Fruit fly (Drosophila melanogaster): ENCODE measurements around the gene CG15864.

Gene CG15864

dm6 chr3R:8251532-8251931 is 3.3 kb downstream of the CG15864 start:
- TF ChIP-seq CG15269 (tag; optimal IDR thresholded peaks at IDR 0.05) (no peak), H2.0 (GFP tag; IDR thresholded peaks at IDR 0.05) (no peak), HLHmδ (GFP tag; optimal IDR thresholded peaks at IDR 0.05) (peak; percentile 77), Blimp-1 (GFP tag; optimal IDR thresholded peaks at IDR 0.05) (peak; percentile 99), Trl (optimal IDR thresholded peaks at IDR 0.05) (peak in 1 of 2 experiments; percentile 16), Trl (GFP tag; optimal IDR thresholded peaks at IDR 0.05) (no peak), CG3838 (GFP tag; optimal IDR thresholded peaks at IDR 0.05) (no peak), pfk (GFP tag; optimal IDR thresholded peaks at IDR 0.05) (no peak), cwo (GFP tag; optimal IDR thresholded peaks at IDR 0.05) (no peak), CG33557 (GFP tag; optimal IDR thresholded peaks at IDR 0.05) (peak; percentile 64), tll (GFP tag; optimal IDR thresholded peaks at IDR 0.05) (peak in 1 of 2 experiments; percentile 83), en (GFP tag; optimal IDR thresholded peaks at IDR 0.05) (no peak), CG8765 (GFP tag; IDR thresholded peaks at IDR 0.05) (no peak), Max (GFP tag; optimal IDR thresholded peaks at IDR 0.05) (no peak), Spps (tag; optimal IDR thresholded peaks at IDR 0.05) (no peak), sc (optimal IDR thresholded peaks at IDR 0.05) (no peak), sc (GFP tag; optimal IDR thresholded peaks at IDR 0.05) (no peak), Ssrp (tag; optimal IDR thresholded peaks at IDR 0.05) (no peak), CG4730 (GFP tag; IDR thresholded peaks at IDR 0.05) (no peak), CG15479 (GFP tag; optimal IDR thresholded peaks at IDR 0.05) (peak; percentile 95), grn (GFP tag; optimal IDR thresholded peaks at IDR 0.05) (peak; percentile 66), E2f1 (GFP tag; IDR thresholded peaks at IDR 0.05) (0 out of 2 replicates have a peak, but pooled peaks have one; percentile 18), CG10431 (GFP tag; optimal IDR thresholded peaks at IDR 0.05) (peak; percentile 58), pan (optimal IDR thresholded peaks at IDR 0.05) (no peak), pan (GFP tag; optimal IDR thresholded peaks at IDR 0.05 in 1 of 2, IDR thresholded peaks at IDR 0.05 in 1 of 2) (peak in 1 of 2 experiments; percentile 4), Awh (GFP tag; IDR thresholded peaks at IDR 0.05) (peak; percentile 27; the same call in 1 of the 2 replicates), pros (GFP tag; optimal IDR thresholded peaks at IDR 0.05) (peak; percentile 19), sr (GFP tag; IDR thresholded peaks at IDR 0.05) (peak; percentile 89; the same call in 2 of the 3 replicates), CG6254 (GFP tag; optimal IDR thresholded peaks at IDR 0.05) (peak; percentile 7), Ets65A (GFP tag) (peak; percentile 43), fu2 (GFP tag; optimal IDR thresholded peaks at IDR 0.05) (no peak), lbe (GFP tag; optimal IDR thresholded peaks at IDR 0.05) (no peak), CG14965 (GFP tag; optimal IDR thresholded peaks at IDR 0.05; ENCODE audit: borderline replicate concordance) (no peak), chinmo (GFP tag; IDR thresholded peaks at IDR 0.05; ENCODE audit: partially characterized antibody) (0 out of 4 replicates have a peak, but pooled peaks have one; percentile 24), CG14710 (tag; optimal IDR thresholded peaks at IDR 0.05) (peak; percentile 14), Adf1 (GFP tag; IDR thresholded peaks at IDR 0.05) (peak; percentile 88), vvl (GFP tag; IDR thresholded peaks at IDR 0.05) (peak; percentile 39; the same call in 1 of the 2 replicates), Sox100B (GFP tag; optimal IDR thresholded peaks at IDR 0.05) (no peak), CG4328 (GFP tag; optimal IDR thresholded peaks at IDR 0.05) (no peak), zen (tag; optimal IDR thresholded peaks at IDR 0.05) (peak; percentile 32), onecut (GFP tag; IDR thresholded peaks at IDR 0.05) (0 out of 2 replicates have a peak, but pooled peaks have one; percentile 12), cad (GFP tag; optimal IDR thresholded peaks at IDR 0.05) (peak; percentile 36), CG2199 (GFP tag; IDR thresholded peaks at IDR 0.05) (peak; percentile 69; the same call in 1 of the 3 replicates)
